Fruit fly (Drosophila melanogaster) whole organism, embryonic: ENCODE data around the gene kin17.

Experiments
- Atf-2 ChIP-seq: fragments of 200-800 bp; sonication (Bioruptor generic); optimal IDR thresholded peaks from 2 replicates; lab custom pipeline; 2016; ENCODE audit warnings: missing biosample characterization, missing genetic modification characterization
- Atf3 ChIP-seq: fragments of 200-800 bp; sonication (Bioruptor generic); optimal IDR thresholded peaks from 3 replicates; lab custom pipeline; 2016; ENCODE audit warnings: missing biosample characterization, missing genetic modification characterization
- BEAF-32 ChIP-seq: fragments of 200-800 bp; sonication (Bioruptor generic); optimal IDR thresholded peaks from 3 replicates; lab custom pipeline; 2017; ENCODE audit warnings: missing biosample characterization, missing genetic modification characterization, mild to moderate bottlenecking, moderate library complexity, missing genetic modification reagents
- Bdp1 ChIP-seq: fragments of 200-800 bp; sonication (Bioruptor generic); optimal IDR thresholded peaks from 3 replicates; lab custom pipeline; 2016; ENCODE audit warnings: missing biosample characterization, missing genetic modification characterization
- C15 ChIP-seq: fragments of 200-800 bp; sonication (Bioruptor generic); IDR thresholded peaks from 3 replicates; pipeline ENCODE4 v1.3.6; 2022; ENCODE audit warnings: missing biosample characterization, missing genetic modification characterization
- CG1024 ChIP-seq: fragments of 200-800 bp; sonication (Bioruptor generic); IDR thresholded peaks from 2 replicates; pipeline ENCODE4 v1.3.6; 2022; ENCODE audit warnings: missing biosample characterization, missing genetic modification characterization
- CG10267 ChIP-seq: fragments of 200-800 bp; sonication (Bioruptor generic); optimal IDR thresholded peaks from 2 replicates; lab custom pipeline; 2018; ENCODE audit warnings: missing biosample characterization, mild to moderate bottlenecking, missing genetic modification characterization, moderate library complexity
- CG10565 ChIP-seq: fragments of 200-800 bp; sonication (Bioruptor generic); optimal IDR thresholded peaks from 3 replicates; lab custom pipeline; 2016; ENCODE audit warnings: missing biosample characterization, mild to moderate bottlenecking, missing genetic modification characterization
- CG11085 ChIP-seq: fragments of 200-800 bp; sonication (Bioruptor generic); IDR thresholded peaks from 2 replicates; pipeline ENCODE4 v1.3.6; 2022; ENCODE audit warnings: missing biosample characterization, missing genetic modification characterization
- CG1233 ChIP-seq: fragments of 200-800 bp; sonication (Bioruptor generic); optimal IDR thresholded peaks from 4 replicates; lab custom pipeline; 2018; ENCODE audit warnings: missing biosample characterization, mild to moderate bottlenecking, missing genetic modification characterization
- CG12942 ChIP-seq: fragments of 200-800 bp; sonication (Bioruptor generic); optimal IDR thresholded peaks from 3 replicates; lab custom pipeline; 2016; ENCODE audit warnings: missing biosample characterization, missing genetic modification characterization
- CG16815 ChIP-seq: fragments of 200-800 bp; sonication (Bioruptor generic); optimal IDR thresholded peaks from 3 replicates; lab custom pipeline; 2017; ENCODE audit warnings: missing biosample characterization, mild to moderate bottlenecking, missing genetic modification characterization
- CG16863 ChIP-seq: fragments of 200-800 bp; sonication (Bioruptor generic); optimal IDR thresholded peaks from 3 replicates; lab custom pipeline; 2016; ENCODE audit warnings: missing biosample characterization, missing genetic modification characterization
- CG31388 ChIP-seq: fragments of 200-800 bp; sonication (Bioruptor generic); optimal IDR thresholded peaks from 2 replicates; lab custom pipeline; 2016; ENCODE audit warnings: missing biosample characterization, missing genetic modification characterization
- CG34224 ChIP-seq: fragments of 200-800 bp; sonication (Bioruptor generic); IDR thresholded peaks from 3 replicates; pipeline ENCODE4 v1.3.6; 2022; ENCODE audit warnings: missing biosample characterization, missing genetic modification characterization; ENCODE audit not compliant: partially characterized antibody
- CG42726 ChIP-seq: fragments of 200-800 bp; sonication (Bioruptor generic); IDR thresholded peaks from 2 replicates; pipeline ENCODE4 v1.3.6; 2022; ENCODE audit warnings: missing biosample characterization, missing genetic modification characterization; ENCODE audit not compliant: partially characterized antibody
- CG4820 ChIP-seq: fragments of 200-800 bp; sonication (Bioruptor generic); optimal IDR thresholded peaks from 3 replicates; lab custom pipeline; 2016; ENCODE audit warnings: missing biosample characterization, missing genetic modification characterization
- CG6765 ChIP-seq: fragments of 200-800 bp; sonication (Bioruptor generic); optimal IDR thresholded peaks from 3 replicates; lab custom pipeline; 2017; ENCODE audit warnings: missing biosample characterization, mild to moderate bottlenecking, missing genetic modification characterization
- CG6813 ChIP-seq: fragments of 200-800 bp; sonication (Bioruptor generic); optimal IDR thresholded peaks from 2 replicates; lab custom pipeline; 2017; ENCODE audit warnings: missing biosample characterization, missing genetic modification characterization, mild to moderate bottlenecking, moderate library complexity, missing genetic modification reagents
- CG9609 ChIP-seq: fragments of 200-800 bp; sonication (Bioruptor generic); optimal IDR thresholded peaks from 3 replicates; lab custom pipeline; 2016; ENCODE audit warnings: missing biosample characterization, missing genetic modification characterization
- CG9797 ChIP-seq: fragments of 200-800 bp; sonication (Bioruptor generic); optimal IDR thresholded peaks from 3 replicates; lab custom pipeline; 2018; ENCODE audit warnings: missing biosample characterization, mild to moderate bottlenecking, missing genetic modification characterization
- Camta ChIP-seq: fragments of 200-800 bp; sonication (Bioruptor generic); optimal IDR thresholded peaks from 2 replicates; lab custom pipeline; 2016; ENCODE audit warnings: missing biosample characterization, missing genetic modification characterization
- Dek ChIP-seq: fragments of 200-800 bp; sonication (Bioruptor generic); optimal IDR thresholded peaks from 3 replicates; lab custom pipeline; 2019; ENCODE audit warnings: missing biosample characterization, mild to moderate bottlenecking, missing genetic modification characterization, moderate library complexity
- Drgx ChIP-seq: fragments of 200-800 bp; sonication (Bioruptor generic); IDR thresholded peaks from 2 replicates; pipeline ENCODE4 v1.3.6; 2022; ENCODE audit warnings: missing biosample characterization, missing genetic modification characterization
- Ets97D ChIP-seq: fragments of 200-800 bp; sonication (Bioruptor generic); optimal IDR thresholded peaks from 3 replicates; lab custom pipeline; 2016; ENCODE audit warnings: missing biosample characterization, missing genetic modification characterization
- Fer2 ChIP-seq: fragments of 200-800 bp; sonication (Bioruptor generic); optimal IDR thresholded peaks from 2 replicates; lab custom pipeline; 2018; ENCODE audit warnings: missing biosample characterization, mild to moderate bottlenecking, missing genetic modification characterization, moderate library complexity
- Hand ChIP-seq: fragments of 200-800 bp; sonication (Bioruptor generic); optimal IDR thresholded peaks from 2 replicates; lab custom pipeline; 2017; ENCODE audit warnings: mild to moderate bottlenecking, missing biosample characterization, missing genetic modification reagents, missing genetic modification characterization
- Max ChIP-seq: fragments of 200-800 bp; sonication (Bioruptor generic); optimal IDR thresholded peaks from 2 replicates; lab custom pipeline; 2016; ENCODE audit warnings: missing biosample characterization, mild to moderate bottlenecking, missing genetic modification characterization
- Meics ChIP-seq: fragments of 200-800 bp; sonication (Bioruptor generic); optimal IDR thresholded peaks from 2 replicates; lab custom pipeline; 2017; ENCODE audit warnings: missing biosample characterization, mild to moderate bottlenecking, missing genetic modification characterization
- NFAT ChIP-seq: fragments of 200-800 bp; sonication (Bioruptor generic); IDR thresholded peaks from 2 replicates; pipeline ENCODE4 v1.3.6; 2022; ENCODE audit warnings: missing biosample characterization, missing genetic modification characterization
- TFAM ChIP-seq: fragments of 200-800 bp; sonication (Bioruptor generic); optimal IDR thresholded peaks from 2 replicates; lab custom pipeline; 2017; ENCODE audit warnings: missing biosample characterization, missing genetic modification characterization, inconsistent platforms
- Taf1 ChIP-seq: fragments of 200-800 bp; sonication (Bioruptor generic); IDR thresholded peaks from 2 replicates; pipeline ENCODE4 v1.3.6; 2022; ENCODE audit warnings: missing biosample characterization, missing genetic modification characterization
- amos ChIP-seq: fragments of 200-800 bp; sonication (Bioruptor generic); IDR thresholded peaks from 2 replicates; pipeline ENCODE4 v1.3.6; 2022; ENCODE audit warnings: missing biosample characterization, missing genetic modification characterization; ENCODE audit not compliant: partially characterized antibody
- ase ChIP-seq: fragments of 200-800 bp; sonication (Bioruptor generic); IDR thresholded peaks from 3 replicates; pipeline ENCODE4 v1.3.6; 2022; ENCODE audit warnings: missing biosample characterization, missing genetic modification characterization
- eve ChIP-seq, 2 experiments: fragments of >200 bp; optimal IDR thresholded peaks; 2 replicates each; lab custom pipeline; 2017; ENCODE audit warnings: missing biosample characterization in 2 of 2, missing genetic modification characterization in 2 of 2
- fd102C ChIP-seq: fragments of 200-800 bp; sonication (Bioruptor generic); optimal IDR thresholded peaks from 2 replicates; lab custom pipeline; 2018; ENCODE audit warnings: missing biosample characterization, mild to moderate bottlenecking, missing genetic modification characterization, moderate library complexity
- gt ChIP-seq: fragments of 200-800 bp; sonication (Bioruptor generic); IDR thresholded peaks from 2 replicates; pipeline ENCODE4 v1.3.6; 2022; ENCODE audit warnings: missing biosample characterization, missing genetic modification characterization
- ind ChIP-seq: fragments of 200-800 bp; sonication (Bioruptor generic); optimal IDR thresholded peaks from 3 replicates; lab custom pipeline; 2016; ENCODE audit warnings: missing biosample characterization, missing genetic modification characterization
- lmd ChIP-seq: fragments of 200-800 bp; sonication (Bioruptor generic); IDR thresholded peaks from 2 replicates; pipeline ENCODE4 v1.3.6; 2022; ENCODE audit warnings: missing biosample characterization, missing genetic modification characterization
- lola ChIP-seq, 3 experiments: fragments of >200 bp in 2 of 3; fragments of 200-800 bp in 1 of 3; sonication (Bioruptor generic) in 1 of 3; optimal IDR thresholded peaks; 2 replicates each; lab custom pipeline; 2017 to 2019; ENCODE audit warnings: missing biosample characterization in 3 of 3, missing genetic modification characterization in 3 of 3, mild to moderate bottlenecking in 1 of 3, moderate library complexity in 1 of 3
- pb ChIP-seq: fragments of 200-800 bp; sonication (Bioruptor generic); optimal IDR thresholded peaks from 3 replicates; lab custom pipeline; 2016; ENCODE audit warnings: missing biosample characterization, missing genetic modification characterization
- prd ChIP-seq, 3 experiments: fragments of >200 bp in 2 of 3; fragments of 200-800 bp in 1 of 3; sonication (Bioruptor generic) in 1 of 3; optimal IDR thresholded peaks in 2 of 3; IDR thresholded peaks in 1 of 3; 2 replicates in 2 of 3; 3 replicates in 1 of 3; pipeline versions ENCODE4 v1.3.6 to Lab custom; 2017 to 2022; ENCODE audit warnings: missing biosample characterization in 1 of 3, missing genetic modification characterization in 1 of 3
- so ChIP-seq: fragments of 200-800 bp; sonication (Bioruptor generic); IDR thresholded peaks from 3 replicates; pipeline ENCODE4 v1.3.6; 2022; ENCODE audit warnings: missing biosample characterization, missing genetic modification characterization
- sug ChIP-seq: fragments of 200-800 bp; optimal IDR thresholded peaks from 2 replicates; lab custom pipeline; 2019; ENCODE audit warnings: missing biosample characterization, mild to moderate bottlenecking, missing genetic modification characterization, moderate library complexity
- tap ChIP-seq: fragments of 200-800 bp; optimal IDR thresholded peaks from 3 replicates; lab custom pipeline; 2019; ENCODE audit warnings: missing biosample characterization, mild to moderate bottlenecking, missing genetic modification characterization, moderate library complexity
- tgo ChIP-seq: fragments of 200-800 bp; sonication (Bioruptor generic); IDR thresholded peaks from 3 replicates; pipeline ENCODE4 v1.3.6; 2022; ENCODE audit warnings: missing biosample characterization, missing genetic modification characterization
- twi ChIP-seq: fragments of 200-800 bp; optimal IDR thresholded peaks from 2 replicates; lab custom pipeline; 2019; ENCODE audit warnings: missing biosample characterization, mild to moderate bottlenecking, missing genetic modification characterization, moderate library complexity
- vnd ChIP-seq: fragments of 200-800 bp; sonication (Bioruptor generic); IDR thresholded peaks from 3 replicates; pipeline ENCODE4 v1.3.6; 2022; ENCODE audit warnings: missing biosample characterization, missing genetic modification characterization; ENCODE audit not compliant: partially characterized antibody

The kin17 gene

dm6 chr3L:20347762-20348580, 8.6 kb upstream of the kin17 start, which contains the start of the genes Rbbp5 and eRF1 (continued):
- TF ChIP-seq Dek (tag; lab: Kevin White, UChicago) (peak; percentile 72), C15 (GFP tag; lab: Robert Waterston, UW) (peak; percentile 66; the same call in 1 of the 3 replicates), CG34224 (GFP tag; lab: Robert Waterston, UW) (peak; percentile 85), NFAT (peak; percentile 83), CG10267 (tag; lab: Kevin White, UChicago) (peak; percentile 80), tgo (GFP tag; lab: Robert Waterston, UW) (peak; percentile 79), CG4820 (peak; percentile 73), BEAF-32 (peak; percentile 95), lola (GFP tag; optimal IDR thresholded peaks at IDR 0.05; lab: Kevin White, UChicago) (peak in 1 of 3 experiments; percentile 77), CG1024 (peak; percentile 42; the same call in 1 of the 2 replicates), Taf1 (GFP tag; lab: Robert Waterston, UW) (peak; percentile 70), fd102C (GFP tag; lab: Kevin White, UChicago) (no peak), gt (GFP tag; lab: Robert Waterston, UW) (peak; percentile 19; the same call in 1 of the 2 replicates), Camta (peak; percentile 30), CG1233 (peak; percentile 61), Atf3 (GFP tag; lab: Kevin White, UChicago) (peak; percentile 50), CG9797 (GFP tag; lab: Kevin White, UChicago) (peak; percentile 14), ase (GFP tag; lab: Robert Waterston, UW) (peak; percentile 57; the same call in 2 of the 3 replicates), ind (GFP tag; lab: Kevin White, UChicago) (peak; percentile 82), Max (GFP tag; lab: Kevin White, UChicago) (peak; percentile 86), CG42726 (peak; percentile 93), lmd (GFP tag; lab: Robert Waterston, UW) (peak; percentile 73; the same call in 1 of the 2 replicates), Ets97D (GFP tag; lab: Kevin White, UChicago) (peak; percentile 54), CG16863 (peak; percentile 32), so (GFP tag; lab: Robert Waterston, UW) (no peak), sug (tag; lab: Kevin White, UChicago) (peak; percentile 81), CG12942 (GFP tag; lab: Kevin White, UChicago) (peak; percentile 77), CG10565 (GFP tag; lab: Kevin White, UChicago) (no peak), CG6765 (no peak), CG31388 (GFP tag; lab: Kevin White, UChicago) (peak; percentile 65), Drgx (GFP tag; lab: Robert Waterston, UW) (no peak), CG11085 (GFP tag; lab: Robert Waterston, UW) (no peak; the same call in 1 of the 2 replicates), tap (tag; lab: Kevin White, UChicago) (no peak), TFAM (GFP tag; lab: Kevin White, UChicago) (no peak), amos (GFP tag; lab: Robert Waterston, UW) (peak; percentile 96), CG9609 (GFP tag; lab: Kevin White, UChicago) (peak; percentile 55), Bdp1 (GFP tag; lab: Kevin White, UChicago) (peak; percentile 49), pb (GFP tag; lab: Kevin White, UChicago) (no peak), Hand (GFP tag; lab: Kevin White, UChicago) (peak; percentile 5), CG16815 (peak; percentile 58), Fer2 (peak; percentile 58), prd (optimal IDR thresholded peaks at IDR 0.05; lab: Kevin White, UChicago) (no peak), prd (GFP tag; IDR thresholded peaks at IDR 0.05; lab: Robert Waterston, UW) (peak; percentile 88), Meics (peak; percentile 60), twi (tag; lab: Kevin White, UChicago) (peak; percentile 59), Atf-2 (GFP tag; lab: Kevin White, UChicago) (peak; percentile 28), CG6813 (GFP tag; lab: Kevin White, UChicago) (no peak), eve (GFP tag; optimal IDR thresholded peaks at IDR 0.05; lab: Kevin White, UChicago) (no peak), vnd (GFP tag; lab: Robert Waterston, UW) (peak; percentile 89)
